Worm (Caenorhabditis elegans) whole organism, young adult: ENCODE data around the gene lro-1.

Experiments
- B0019.2 ChIP-seq: fragments of 200-800 bp; sonication (Bioruptor generic); conservative IDR thresholded peaks from 2 replicates; pipeline ENCODE4 v1.3.6; 2022; ENCODE audit warnings: missing genetic modification reagents, missing genetic modification characterization, missing compliant biosample characterization
- B0035.1 ChIP-seq: sonication (generic microtip); optimal IDR thresholded peaks from 2 replicates; lab custom pipeline; 2016; ENCODE audit warnings: missing genetic modification characterization, mild to moderate bottlenecking, missing compliant biosample characterization, missing genotype, missing genetic modification reagents
- B0336.3 ChIP-seq: fragments of 200-800 bp; sonication (Bioruptor generic); IDR thresholded peaks from 2 replicates; pipeline ENCODE4 v1.3.6; 2022; ENCODE audit warnings: missing genetic modification characterization, missing compliant biosample characterization
- C06A6.2 ChIP-seq: fragments of 200-800 bp; sonication (Bioruptor generic); conservative IDR thresholded peaks from 2 replicates; pipeline ENCODE4 v1.3.6; 2022; ENCODE audit warnings: missing genetic modification characterization, missing compliant biosample characterization
- C17E4.6 ChIP-seq: fragments of 200-800 bp; sonication (Bioruptor generic); IDR thresholded peaks from 2 replicates; pipeline ENCODE4 v1.3.6; 2022; ENCODE audit warnings: missing genetic modification reagents, missing genetic modification characterization, missing compliant biosample characterization
- F52B5.7 ChIP-seq: sonication (generic microtip); optimal IDR thresholded peaks from 2 replicates; lab custom pipeline; 2016; ENCODE audit warnings: mild to moderate bottlenecking, missing genetic modification characterization, missing compliant biosample characterization
- F57A8.1 ChIP-seq: fragments of 200-800 bp; sonication (Bioruptor generic); optimal IDR thresholded peaks from 2 replicates; lab custom pipeline; 2018; ENCODE audit warnings: mild to moderate bottlenecking, missing genetic modification characterization, moderate library complexity, missing compliant biosample characterization
- K11D2.4 ChIP-seq: fragments of 200-800 bp; sonication (Bioruptor generic); IDR thresholded peaks from 2 replicates; pipeline ENCODE4 v1.3.6; 2022; ENCODE audit warnings: missing genetic modification reagents, missing genetic modification characterization, missing compliant biosample characterization
- aptf-3 ChIP-seq: fragments of 200-800 bp; sonication (Bioruptor generic); IDR thresholded peaks from 2 replicates; pipeline ENCODE4 v1.3.6; 2022; ENCODE audit warnings: missing genetic modification characterization, missing compliant biosample characterization
- attf-3 ChIP-seq: fragments of 200-800 bp; sonication (Bioruptor generic); conservative IDR thresholded peaks from 2 replicates; pipeline ENCODE4 v1.3.6; 2022; ENCODE audit warnings: missing genetic modification reagents, missing genetic modification characterization, missing compliant biosample characterization
- attf-5 ChIP-seq: fragments of 200-800 bp; sonication (Bioruptor generic); optimal IDR thresholded peaks from 2 replicates; lab custom pipeline; 2018; ENCODE audit warnings: mild to moderate bottlenecking, missing genetic modification characterization, missing compliant biosample characterization
- ceh-100 ChIP-seq: fragments of 200-800 bp; sonication (Bioruptor generic); IDR thresholded peaks from 2 replicates; pipeline ENCODE4 v1.3.6; 2022; ENCODE audit warnings: missing genetic modification reagents, missing genetic modification characterization, missing compliant biosample characterization
- ceh-40 ChIP-seq: fragments of 200-800 bp; sonication (Bioruptor generic); IDR thresholded peaks from 2 replicates; pipeline ENCODE4 v1.3.6; 2022; ENCODE audit warnings: missing genetic modification characterization, missing compliant biosample characterization
- die-1 ChIP-seq: sonication (generic microtip); optimal IDR thresholded peaks from 2 replicates; lab custom pipeline; 2016; ENCODE audit warnings: missing genotype, mild to moderate bottlenecking, missing genetic modification characterization, missing compliant biosample characterization
- dox-1 ChIP-seq: fragments of 200-800 bp; sonication (Bioruptor generic); IDR thresholded peaks from 2 replicates; pipeline ENCODE4 v1.3.6; 2022; ENCODE audit warnings: missing genetic modification reagents, missing genetic modification characterization, missing compliant biosample characterization
- efl-1 ChIP-seq: fragments of 150-350 bp; optimal IDR thresholded peaks from 2 replicates; lab custom pipeline; 2014; ENCODE audit warnings: missing biosample characterization, missing genetic modification reagents, missing genetic modification characterization
- egrh-3 ChIP-seq: fragments of 200-800 bp; sonication (Bioruptor generic); IDR thresholded peaks from 2 replicates; pipeline ENCODE4 v1.3.6; 2022; ENCODE audit warnings: missing genetic modification reagents, missing genetic modification characterization, missing compliant biosample characterization
- ekl-4 ChIP-seq: fragments of 200-800 bp; sonication (Bioruptor generic); IDR thresholded peaks from 2 replicates; pipeline ENCODE4 v1.3.6; 2022; ENCODE audit warnings: missing genetic modification reagents, missing genetic modification characterization, missing compliant biosample characterization
- ets-4 ChIP-seq: fragments of 200-800 bp; sonication (Bioruptor generic); optimal IDR thresholded peaks from 2 replicates; lab custom pipeline; 2018; ENCODE audit warnings: mild to moderate bottlenecking, missing genetic modification characterization, missing compliant biosample characterization
- hlh-26 ChIP-seq: fragments of 200-800 bp; sonication (Bioruptor generic); conservative IDR thresholded peaks from 2 replicates; pipeline ENCODE4 v1.3.6; 2022; ENCODE audit warnings: missing genetic modification reagents, missing genetic modification characterization, missing compliant biosample characterization
- hmg-20 ChIP-seq: fragments of 200-800 bp; sonication (Bioruptor generic); IDR thresholded peaks from 2 replicates; pipeline ENCODE4 v1.3.6; 2022; ENCODE audit warnings: missing genetic modification reagents, missing genetic modification characterization, missing compliant biosample characterization
- lag-1 ChIP-seq: fragments of 200-800 bp; sonication (Bioruptor generic); IDR thresholded peaks from 2 replicates; pipeline ENCODE4 v1.3.6; 2022; ENCODE audit warnings: missing genetic modification reagents, missing genetic modification characterization, missing compliant biosample characterization
- lin-26 ChIP-seq: fragments of 200-800 bp; sonication (Bioruptor generic); IDR thresholded peaks from 2 replicates; pipeline ENCODE4 v1.3.6; 2022; ENCODE audit warnings: missing genetic modification reagents, missing genetic modification characterization, missing compliant biosample characterization
- lin-35 ChIP-seq, 3 experiments: fragments of 150-350 bp in 2 of 3; sonication (generic microtip) in 1 of 3; optimal IDR thresholded peaks; 2 replicates each; lab custom pipeline; 2014 to 2018; ENCODE audit warnings: missing biosample characterization in 3 of 3, missing genetic modification characterization in 3 of 3, missing genetic modification reagents in 3 of 3
- lin-54 ChIP-seq: fragments of 200-800 bp; sonication (Bioruptor generic); optimal IDR thresholded peaks from 2 replicates; lab custom pipeline; 2018; ENCODE audit warnings: mild to moderate bottlenecking, missing genetic modification characterization, missing compliant biosample characterization
- madf-10 ChIP-seq: sonication (generic microtip); optimal IDR thresholded peaks from 2 replicates; lab custom pipeline; 2016; ENCODE audit warnings: mild to moderate bottlenecking, missing genetic modification characterization, missing compliant biosample characterization
- madf-6 ChIP-seq: fragments of 200-800 bp; sonication (Bioruptor generic); IDR thresholded peaks from 2 replicates; pipeline ENCODE4 v1.3.6; 2022; ENCODE audit warnings: missing genetic modification reagents, missing genetic modification characterization, missing compliant biosample characterization
- mxl-1 ChIP-seq: sonication (generic microtip); optimal IDR thresholded peaks from 2 replicates; lab custom pipeline; 2016; ENCODE audit warnings: missing genetic modification characterization, missing compliant biosample characterization
- nfyb-1 ChIP-seq: fragments of 200-800 bp; sonication (Bioruptor generic); IDR thresholded peaks from 2 replicates; pipeline ENCODE4 v1.3.6; 2022; ENCODE audit warnings: missing genetic modification reagents, missing genetic modification characterization, missing compliant biosample characterization
- nhr-179 ChIP-seq: sonication (generic microtip); optimal IDR thresholded peaks from 2 replicates; lab custom pipeline; 2016; ENCODE audit warnings: mild to moderate bottlenecking, missing genetic modification characterization, missing compliant biosample characterization
- nhr-80 ChIP-seq: sonication (generic microtip); optimal IDR thresholded peaks from 2 replicates; lab custom pipeline; 2016; ENCODE audit warnings: missing genetic modification characterization, missing compliant biosample characterization
- nhr-90 ChIP-seq: sonication (generic microtip); optimal IDR thresholded peaks from 2 replicates; lab custom pipeline; 2016; ENCODE audit warnings: missing genotype, mild to moderate bottlenecking, missing genetic modification characterization, missing compliant biosample characterization
- sdz-38 ChIP-seq: sonication (generic microtip); optimal IDR thresholded peaks from 2 replicates; lab custom pipeline; 2016; ENCODE audit warnings: missing genotype, missing genetic modification characterization, missing compliant biosample characterization
- sea-2 ChIP-seq: fragments of 200-800 bp; sonication (Bioruptor generic); IDR thresholded peaks from 2 replicates; pipeline ENCODE4 v1.3.6; 2022; ENCODE audit warnings: missing genetic modification characterization, missing compliant biosample characterization
- unc-130 ChIP-seq: sonication (generic microtip); optimal IDR thresholded peaks from 2 replicates; lab custom pipeline; 2016; ENCODE audit warnings: missing genetic modification reagents, missing genetic modification characterization, missing compliant biosample characterization
- xnd-1 ChIP-seq: sonication (generic microtip); optimal IDR thresholded peaks from 2 replicates; lab custom pipeline; 2016; ENCODE audit warnings: missing genotype, missing genetic modification reagents, missing genetic modification characterization, missing compliant biosample characterization
- zfh-2 ChIP-seq: fragments of 200-800 bp; sonication (Bioruptor generic); conservative IDR thresholded peaks from 2 replicates; pipeline ENCODE4 v1.3.6; 2022; ENCODE audit warnings: missing genetic modification reagents, missing genetic modification characterization, missing compliant biosample characterization
- ztf-25 ChIP-seq: fragments of 200-800 bp; sonication (Bioruptor generic); IDR thresholded peaks from 2 replicates; pipeline ENCODE4 v1.3.6; 2022; ENCODE audit warnings: missing genetic modification reagents, missing genetic modification characterization, missing compliant biosample characterization

The lro-1 gene

DNA sequence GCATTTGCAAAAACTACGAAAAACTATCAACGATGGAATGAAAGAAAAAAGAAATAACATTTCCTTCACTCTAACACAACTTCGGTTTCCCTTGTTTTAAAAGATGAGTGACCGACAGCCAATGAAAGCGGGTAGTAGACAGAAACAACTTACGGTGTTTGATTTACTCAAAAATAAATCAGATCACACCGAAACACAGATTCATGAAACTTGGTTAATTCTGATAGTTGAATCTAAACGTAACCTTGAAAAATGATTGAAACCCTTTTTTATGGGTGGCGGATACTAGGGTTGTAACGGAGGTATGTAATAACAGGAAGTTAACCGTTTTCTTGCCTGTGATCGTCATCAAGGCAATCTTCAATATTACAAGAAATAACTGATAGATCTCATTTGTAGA is 3.5 kb downstream of the lro-1 start:
- TF ChIP-seq nhr-90 (tag; lab: Kevin White, UChicago) (no peak), dox-1 (no peak), madf-10 (tag; lab: Kevin White, UChicago) (no peak), nhr-179 (no peak), ztf-25 (GFP tag; lab: Robert Waterston, UW) (no peak), lag-1 (GFP tag; lab: Robert Waterston, UW) (no peak), ekl-4 (no peak), C06A6.2 (GFP tag; lab: Robert Waterston, UW) (no peak), lin-54 (GFP tag; lab: Kevin White, UChicago) (no peak), sdz-38 (tag; lab: Kevin White, UChicago) (no peak), ceh-40 (GFP tag; lab: Robert Waterston, UW) (no peak), madf-6 (GFP tag; lab: Robert Waterston, UW) (no peak), lin-26 (GFP tag; lab: Robert Waterston, UW) (no peak), C17E4.6 (GFP tag; lab: Robert Waterston, UW) (no peak), attf-5 (GFP tag; lab: Kevin White, UChicago) (no peak), hlh-26 (GFP tag; lab: Robert Waterston, UW) (no peak)
- TF ChIP-seq, all 124 proteins: peak for 0

ce11 chrX:6276701-6277100 is 4.8 kb downstream of the lro-1 start:
- TF ChIP-seq zfh-2 (GFP tag; lab: Robert Waterston, UW) (no peak), K11D2.4 (no peak), sdz-38 (tag; lab: Kevin White, UChicago) (no peak), xnd-1 (no peak), F52B5.7 (tag; lab: Kevin White, UChicago) (no peak), attf-3 (GFP tag; lab: Robert Waterston, UW) (no peak)

- TF ChIP-seq B0035.1 (no peak), sea-2 (GFP tag; lab: Robert Waterston, UW) (no peak), lin-35 (GFP tag; optimal IDR thresholded peaks at IDR 0.05; lab: Kevin White, UChicago) (no peak), egrh-3 (GFP tag; lab: Robert Waterston, UW) (no peak)
Measured at ce11 chrX:6277252-6277651, 5.4 kb downstream of the lro-1 start.

ce11 chrX:6278296-6278695 is 6.4 kb downstream of the lro-1 start:
- TF ChIP-seq hmg-20 (GFP tag; lab: Robert Waterston, UW) (no peak), attf-3 (GFP tag; lab: Robert Waterston, UW) (no peak), nhr-90 (tag; lab: Kevin White, UChicago) (no peak), mxl-1 (tag; lab: Kevin White, UChicago) (no peak), efl-1 (no peak), ets-4 (GFP tag; lab: Kevin White, UChicago) (no peak), nfyb-1 (GFP tag; lab: Robert Waterston, UW) (no peak), ceh-100 (no peak), nhr-80 (tag; lab: Kevin White, UChicago) (no peak), nhr-179 (no peak), zfh-2 (GFP tag; lab: Robert Waterston, UW) (no peak), unc-130 (GFP tag; lab: Kevin White, UChicago) (no peak), F57A8.1 (GFP tag; lab: Kevin White, UChicago) (no peak), die-1 (tag; lab: Kevin White, UChicago) (no peak), ekl-4 (no peak), aptf-3 (GFP tag; lab: Robert Waterston, UW) (no peak), B0336.3 (GFP tag; lab: Robert Waterston, UW) (no peak), B0019.2 (GFP tag; lab: Robert Waterston, UW) (no peak)
- TF ChIP-seq, all 124 proteins: peak for 0
